Worm (Caenorhabditis elegans): Measurements from ENCODE around the gene Y54F10BM.13.

Y54F10BM.13 gene

DNA sequence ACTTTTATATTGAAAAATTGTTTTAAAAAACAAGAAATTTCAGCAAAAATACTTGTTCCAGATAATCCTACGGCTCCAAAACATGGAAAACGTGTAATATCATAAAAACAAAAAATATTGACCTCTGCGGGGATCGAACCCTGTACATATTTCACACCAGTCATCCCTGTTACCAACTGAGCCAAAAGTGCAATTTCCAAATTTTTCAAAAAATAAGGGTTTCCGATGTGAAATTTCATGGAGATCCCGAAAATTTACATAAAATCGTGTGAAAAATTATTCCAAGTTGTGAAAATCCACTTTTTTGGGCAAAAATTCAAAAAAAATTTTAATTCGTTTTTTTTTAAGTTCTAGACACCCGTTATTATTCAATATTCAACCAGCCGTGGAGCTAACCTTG is 26.7 kb downstream of the Y54F10BM.13 start:
- TF ChIP-seq ceh-27 (GFP tag; optimal IDR thresholded peaks at IDR 0.05), result no peak
- TF ChIP-seq egrh-3 (GFP tag; IDR thresholded peaks at IDR 0.05), result no peak
- TF ChIP-seq mcd-1 (GFP tag; IDR thresholded peaks at IDR 0.05), result no peak
- TF ChIP-seq madf-10 (tag; optimal IDR thresholded peaks at IDR 0.05), result no peak
- no peak for TF ChIP-seq gei-17 (GFP tag; optimal IDR thresholded peaks at IDR 0.05)
- TF ChIP-seq D2030.7 (GFP tag; IDR thresholded peaks at IDR 0.05), result peak; percentile 25; the same call in 1 of the 2 replicates
- no peak for TF ChIP-seq pha-4 (tag; optimal IDR thresholded peaks at IDR 0.05)
- TF ChIP-seq fkh-3 (tag; optimal IDR thresholded peaks at IDR 0.05), result no peak
- no peak for TF ChIP-seq sptf-2 (GFP tag; optimal IDR thresholded peaks at IDR 0.05)
- no peak for TF ChIP-seq ccch-3 (GFP tag; optimal IDR thresholded peaks at IDR 0.05)
- no peak for TF ChIP-seq hrde-1 (tag; optimal IDR thresholded peaks at IDR 0.05; ENCODE audit: borderline replicate concordance)
- TF ChIP-seq F10E7.11 (tag; optimal IDR thresholded peaks at IDR 0.05), result no peak
- no peak for TF ChIP-seq sea-2 (GFP tag; IDR thresholded peaks at IDR 0.05)
- no peak for TF ChIP-seq C06A6.2 (GFP tag; conservative IDR thresholded peaks at IDR 0.05)
- TF ChIP-seq xnd-1 (tag; optimal IDR thresholded peaks at IDR 0.05), result no peak
- TF ChIP-seq ceh-79 (tag; optimal IDR thresholded peaks at IDR 0.05), result no peak
- TF ChIP-seq nhr-80 (tag; optimal IDR thresholded peaks at IDR 0.05), result no peak
- no peak for TF ChIP-seq dox-1 (GFP tag; IDR thresholded peaks at IDR 0.05)
- TF ChIP-seq lsl-1 (GFP tag; optimal IDR thresholded peaks at IDR 0.05), result no peak
- peak; percentile 47 for TF ChIP-seq die-1 (tag; optimal IDR thresholded peaks at IDR 0.05)
- TF ChIP-seq egl-18 (GFP tag; IDR thresholded peaks at IDR 0.05), result no peak
- TF ChIP-seq B0019.2 (GFP tag; conservative IDR thresholded peaks at IDR 0.05), result no peak
- peak; percentile 85 for TF ChIP-seq tbp1 (GFP tag; optimal IDR thresholded peaks at IDR 0.05)
- TF ChIP-seq snpc-4 (GFP tag; optimal IDR thresholded peaks at IDR 0.05), result no peak
- no peak for TF ChIP-seq snpc-4 (tag; optimal IDR thresholded peaks at IDR 0.05)
- no peak for TF ChIP-seq B0336.3 (GFP tag; IDR thresholded peaks at IDR 0.05)
- TF ChIP-seq Y53G8AR.9 (GFP tag; conservative IDR thresholded peaks at IDR 0.05), result no peak
- no peak for TF ChIP-seq F57A8.1 (GFP tag; optimal IDR thresholded peaks at IDR 0.05)
- no peak for TF ChIP-seq aptf-3 (GFP tag; IDR thresholded peaks at IDR 0.05)
- no peak for TF ChIP-seq repo-1 (tag; optimal IDR thresholded peaks at IDR 0.05)
- no peak for TF ChIP-seq Y95B8A.8 (GFP tag; IDR thresholded peaks at IDR 0.05)
- no peak for TF ChIP-seq attf-3 (GFP tag; conservative IDR thresholded peaks at IDR 0.05)
- TF ChIP-seq B0261.1 (tag; optimal IDR thresholded peaks at IDR 0.05), result peak; percentile 43
- 0 out of 2 replicates have a peak, but pooled peaks have one; percentile 41 for TF ChIP-seq lin-26 (GFP tag; IDR thresholded peaks at IDR 0.05)
- peak; percentile 32 for TF ChIP-seq rpc-1 (optimal IDR thresholded peaks at IDR 0.05)
- peak; percentile 73 for TF ChIP-seq rpc-1 (tag; optimal IDR thresholded peaks at IDR 0.05)

DNA sequence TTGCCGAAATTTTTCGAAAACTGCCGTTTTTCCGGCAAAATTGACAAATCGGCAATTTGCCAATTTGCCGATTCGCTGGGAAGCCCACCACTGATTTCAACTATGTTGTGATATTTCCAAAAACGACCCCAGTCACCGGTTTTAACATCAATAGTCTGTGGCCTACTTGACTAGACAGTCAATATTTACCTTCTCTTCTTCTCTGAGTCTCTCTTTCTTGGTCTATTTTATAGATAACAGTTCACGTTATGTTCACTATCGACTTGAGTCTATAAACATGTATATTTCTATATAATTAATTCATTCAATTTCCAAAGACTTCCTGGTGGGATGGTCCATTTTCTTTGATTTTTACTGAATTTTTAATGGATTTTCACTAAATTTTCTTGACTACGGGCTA is 36.1 kb downstream of the Y54F10BM.13 start:
- no peak for TF ChIP-seq nfya-2 (GFP tag; IDR thresholded peaks at IDR 0.05)
- peak; percentile 30 for TF ChIP-seq nhr-80 (tag; optimal IDR thresholded peaks at IDR 0.05)

DNA sequence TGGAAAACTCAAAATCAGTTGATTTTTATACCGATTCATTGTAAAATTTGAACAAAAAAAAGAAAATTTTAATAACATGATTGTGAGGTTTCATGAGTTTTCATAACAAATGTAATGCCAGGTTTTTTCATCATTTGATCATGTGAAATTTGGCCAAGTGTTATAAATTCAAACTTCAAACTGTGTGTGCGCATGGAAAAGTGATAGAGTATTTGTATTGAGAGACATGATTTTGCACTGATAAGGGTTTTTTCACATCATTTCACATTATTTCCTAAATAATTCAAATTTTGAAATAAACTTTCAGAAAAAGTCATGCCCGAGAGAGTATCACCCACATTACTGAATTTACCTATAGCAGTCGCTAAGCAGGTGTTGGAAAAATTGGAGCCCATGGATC is 39.7 kb downstream of the Y54F10BM.13 start, which contains the start of gene fbxa-219:
Gene fbxa-219 (plus strand): TSS at position 277 of the 400 bp plus-strand sequence.
- TF ChIP-seq nhr-80 (tag; optimal IDR thresholded peaks at IDR 0.05), result peak; percentile 35
- no peak for TF ChIP-seq cebp-1 (GFP tag; IDR thresholded peaks at IDR 0.05)
- peak; percentile 22 for TF ChIP-seq cebp-1 (tag; optimal IDR thresholded peaks at IDR 0.05)
- no peak for TF ChIP-seq rec-8 (tag; optimal IDR thresholded peaks at IDR 0.05)
- TF ChIP-seq xnd-1 (tag; optimal IDR thresholded peaks at IDR 0.05), result no peak
- no peak for TF ChIP-seq lin-40 (tag; optimal IDR thresholded peaks at IDR 0.05)
- no peak for TF ChIP-seq cebp-2 (GFP tag; IDR thresholded peaks at IDR 0.05)
- no peak for TF ChIP-seq efl-1 (GFP tag; optimal IDR thresholded peaks at IDR 0.05)
- TF ChIP-seq fkh-3 (tag; optimal IDR thresholded peaks at IDR 0.05), result no peak
